Worm (Caenorhabditis elegans): Measurements from ENCODE around the gene pph-5.

pph-5 gene

DNA sequence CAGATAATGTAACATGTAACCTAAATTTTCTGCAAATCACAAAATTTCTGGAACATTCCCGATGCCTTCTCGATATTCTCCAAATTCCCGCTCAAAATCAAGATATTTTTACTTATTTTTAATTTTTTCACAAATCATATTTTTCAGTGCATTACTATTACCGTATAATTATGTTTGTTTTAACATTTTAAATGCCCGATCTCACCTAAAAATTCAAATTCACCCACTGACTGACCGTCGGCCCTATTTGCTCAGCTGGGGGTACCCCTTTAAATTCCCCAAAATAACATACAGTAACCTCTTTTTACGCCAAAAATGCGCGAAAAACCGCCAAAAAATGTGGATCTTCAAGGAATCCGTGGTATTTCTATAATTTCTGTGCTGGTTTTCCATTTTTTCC lies 27.3 kb downstream of the pph-5 start, which contains the start of gene oac-49:
oac-49 (plus strand) TSS at position 301 of the 400 bp plus-strand sequence.
- TF ChIP-seq snpc-3.4 (tag; optimal IDR thresholded peaks at IDR 0.05): no peak

DNA sequence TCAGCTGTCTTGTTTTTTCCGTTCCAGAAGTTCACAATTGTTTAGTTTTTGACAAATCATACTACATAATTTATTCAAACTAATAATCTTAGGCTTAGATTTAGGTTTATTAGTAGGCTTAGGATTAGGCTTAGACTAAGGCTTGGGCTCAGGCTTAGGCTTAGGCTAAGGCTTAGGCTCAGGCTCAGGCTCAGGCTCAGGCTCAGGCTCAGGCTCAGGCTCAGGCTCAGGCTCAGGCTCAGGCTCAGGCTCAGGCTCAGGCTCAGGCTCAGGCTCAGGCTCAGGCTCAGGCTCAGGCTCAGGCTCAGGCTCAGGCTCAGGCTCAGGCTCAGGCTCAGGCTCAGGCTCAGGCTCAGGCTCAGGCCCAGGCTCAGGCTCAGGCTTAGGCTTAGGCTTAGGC lies 38.6 kb downstream of the pph-5 start:
- TF ChIP-seq egrh-3 (GFP tag; IDR thresholded peaks at IDR 0.05) (peak; percentile 95), zfh-2 (GFP tag; conservative IDR thresholded peaks at IDR 0.05) (peak; percentile 39; the same call in 1 of the 2 replicates)

DNA sequence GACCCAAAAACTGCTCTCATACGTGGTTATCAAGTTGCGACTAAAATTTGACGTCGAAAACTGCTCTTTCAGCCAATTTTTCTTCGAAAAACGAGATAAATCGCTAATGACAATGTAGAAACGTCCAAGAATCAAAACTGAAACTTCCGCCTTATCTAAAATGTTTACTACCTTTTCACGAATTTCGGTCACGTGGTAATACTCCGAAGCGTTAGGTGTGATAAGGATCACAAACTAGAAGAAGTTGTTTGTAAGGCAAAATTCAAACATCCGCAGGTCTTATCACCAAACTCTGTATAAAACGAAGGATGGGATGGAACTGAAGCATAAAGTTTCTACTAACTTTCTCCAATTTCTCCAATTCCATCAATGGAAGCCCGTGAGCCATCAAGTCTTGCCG lies 40.1 kb downstream of the pph-5 start, which contains the start of gene sqst-3:
sqst-3 (plus strand) TSS at position 370 of the 400 bp plus-strand sequence.
- TF ChIP-seq ztf-3 (GFP tag; optimal IDR thresholded peaks at IDR 0.05): no peak
- no peak for TF ChIP-seq tlf-1 (GFP tag; optimal IDR thresholded peaks at IDR 0.05)
- TF ChIP-seq nhr-120 (GFP tag; IDR thresholded peaks at IDR 0.05): no peak
- no peak for TF ChIP-seq nhr-179 (tag; optimal IDR thresholded peaks at IDR 0.05)
- no peak for TF ChIP-seq nfyb-1 (GFP tag; IDR thresholded peaks at IDR 0.05)
- TF ChIP-seq ztf-25 (GFP tag; IDR thresholded peaks at IDR 0.05): no peak
- TF ChIP-seq sdz-38 (tag; optimal IDR thresholded peaks at IDR 0.05): no peak
- TF ChIP-seq C17E4.6 (GFP tag; IDR thresholded peaks at IDR 0.05): no peak
- no peak for TF ChIP-seq zfh-2 (GFP tag; conservative IDR thresholded peaks at IDR 0.05)
- TF ChIP-seq Y67H2A.10 (GFP tag; conservative IDR thresholded peaks at IDR 0.05): no peak
- no peak for TF ChIP-seq ceh-27 (GFP tag; optimal IDR thresholded peaks at IDR 0.05)
- no peak for TF ChIP-seq Y53G8AR.9 (GFP tag; conservative IDR thresholded peaks at IDR 0.05)
- no peak for TF ChIP-seq F49E8.2 (tag; optimal IDR thresholded peaks at IDR 0.05; ENCODE audit: insufficient read depth)
- no peak for TF ChIP-seq fkh-3 (tag; optimal IDR thresholded peaks at IDR 0.05)
- TF ChIP-seq mel-28 (tag; optimal IDR thresholded peaks at IDR 0.05; ENCODE audit: borderline replicate concordance): no peak
- no peak for TF ChIP-seq bed-1 (GFP tag; IDR thresholded peaks at IDR 0.05)
- no peak for TF ChIP-seq ceh-79 (tag; optimal IDR thresholded peaks at IDR 0.05)
- TF ChIP-seq K11D2.4 (GFP tag; IDR thresholded peaks at IDR 0.05): no peak
- TF ChIP-seq hlh-26 (GFP tag; conservative IDR thresholded peaks at IDR 0.05): no peak

DNA sequence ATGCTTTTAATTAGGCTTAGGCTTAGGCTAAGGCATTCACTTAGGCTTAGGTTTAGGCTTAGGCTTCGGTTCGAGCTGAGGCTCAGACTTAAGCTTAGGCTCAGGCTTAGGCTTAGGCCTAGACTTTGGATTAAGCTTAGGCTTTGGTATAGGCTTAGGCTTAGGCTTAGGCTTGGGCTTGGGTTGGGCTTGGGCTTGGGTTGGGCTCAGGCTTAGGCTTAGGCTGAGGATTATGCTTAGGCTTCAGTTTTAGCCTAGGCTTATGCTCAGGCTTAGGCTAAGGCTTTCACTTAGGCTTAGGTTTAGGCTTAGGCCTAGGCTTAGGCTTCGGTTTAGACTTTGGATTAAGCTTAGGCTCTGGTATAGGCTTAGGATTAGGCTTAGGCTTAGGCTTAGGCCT lies 40.8 kb downstream of the pph-5 start:
- TF ChIP-seq lir-1 (GFP tag; conservative IDR thresholded peaks at IDR 0.05) (no peak), madf-3 (GFP tag; IDR thresholded peaks at IDR 0.05) (no peak)

DNA sequence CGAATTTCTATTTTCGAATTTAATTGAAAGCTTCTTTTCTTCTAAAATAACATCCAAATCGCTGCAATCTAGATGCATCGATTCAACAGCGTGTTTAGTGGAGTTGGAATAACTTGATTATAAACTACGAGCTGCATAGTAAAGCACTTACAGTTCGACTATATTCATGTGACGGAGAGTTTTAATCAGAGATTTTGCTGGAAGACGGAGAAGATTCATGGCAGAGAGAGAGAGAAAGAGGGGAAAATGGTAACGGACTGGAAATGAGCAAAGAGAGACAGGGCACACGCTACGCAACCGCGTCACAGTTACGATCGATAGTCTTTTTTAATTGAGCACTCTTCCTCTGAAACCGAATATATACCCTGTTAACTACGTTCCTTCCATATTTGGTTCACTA lies 43.1 kb downstream of the pph-5 start, which contains the start of gene fbxb-116:
fbxb-116 (plus strand) TSS at position 301 of the 400 bp plus-strand sequence.
- TF ChIP-seq pha-4 (tag; optimal IDR thresholded peaks at IDR 0.05) (no peak), attf-6 (GFP tag; IDR thresholded peaks at IDR 0.05) (no peak), snpc-3.4 (tag; optimal IDR thresholded peaks at IDR 0.05) (no peak), ZK185.1 (tag; optimal IDR thresholded peaks at IDR 0.05; ENCODE audit: poor library complexity, severe bottlenecking) (no peak), B0336.3 (GFP tag; IDR thresholded peaks at IDR 0.05) (no peak), akir-1 (GFP tag; optimal IDR thresholded peaks at IDR 0.05) (no peak), Y56A3A.18 (GFP tag; IDR thresholded peaks at IDR 0.05) (no peak), bed-1 (GFP tag; IDR thresholded peaks at IDR 0.05) (no peak), lsy-27 (tag; optimal IDR thresholded peaks at IDR 0.05; ENCODE audit: borderline replicate concordance, insufficient read depth) (no peak), ccch-3 (GFP tag; optimal IDR thresholded peaks at IDR 0.05) (no peak), F55B11.4 (tag; optimal IDR thresholded peaks at IDR 0.05; ENCODE audit: borderline replicate concordance, insufficient read depth) (no peak), sdz-38 (tag; optimal IDR thresholded peaks at IDR 0.05) (no peak), bed-2 (GFP tag; IDR thresholded peaks at IDR 0.05) (no peak), fkh-3 (tag; optimal IDR thresholded peaks at IDR 0.05) (no peak), chd-7 (tag; optimal IDR thresholded peaks at IDR 0.05) (no peak), ztf-3 (GFP tag; optimal IDR thresholded peaks at IDR 0.05) (no peak), F10E7.11 (tag; optimal IDR thresholded peaks at IDR 0.05) (no peak), lin-35 (GFP tag; optimal IDR thresholded peaks at IDR 0.05) (no peak), B0019.2 (GFP tag; conservative IDR thresholded peaks at IDR 0.05) (no peak), ceh-27 (GFP tag; optimal IDR thresholded peaks at IDR 0.05) (no peak)

Data from whole organism, young adult.